Fruit fly (Drosophila melanogaster): ENCODE data around the gene CG9040.

CG9040 gene

DNA sequence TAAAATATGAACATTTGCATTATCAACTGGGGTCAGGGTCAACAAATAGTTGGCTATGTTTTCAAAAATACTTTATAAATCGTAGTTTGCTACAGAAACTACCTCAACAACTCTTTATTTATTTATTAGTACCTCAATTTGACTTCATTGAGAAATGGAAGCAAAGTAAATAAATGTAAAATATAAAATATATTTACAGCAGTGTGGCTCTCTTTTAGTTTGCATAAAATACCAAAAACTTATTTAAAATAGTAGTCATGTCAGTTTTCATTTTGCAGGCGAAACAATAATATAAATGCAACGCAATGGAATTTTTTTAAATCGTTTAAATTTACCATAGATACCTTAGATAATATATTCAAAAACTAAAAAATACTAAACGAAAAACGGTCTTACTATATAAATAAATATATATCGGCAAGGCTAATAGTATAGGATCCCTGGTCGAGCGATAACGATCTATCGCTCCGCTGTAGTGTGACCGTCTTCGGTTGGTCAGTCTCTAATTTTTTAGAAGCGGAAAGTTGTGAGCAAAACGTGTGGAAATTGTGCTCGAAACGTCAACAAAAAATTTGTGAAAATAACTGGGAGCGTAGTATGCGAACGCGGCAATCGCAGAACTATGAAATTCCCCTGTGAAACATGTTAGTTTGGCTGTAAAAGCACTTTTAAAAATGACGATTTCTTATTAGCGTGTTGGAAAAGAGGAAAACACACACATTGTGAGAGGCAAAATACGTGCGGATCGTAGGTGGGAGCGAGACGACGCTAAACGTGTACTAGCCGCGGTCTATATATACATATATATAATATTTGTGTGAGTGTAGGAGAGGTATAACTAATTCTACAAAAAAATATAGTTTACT is 14.2 kb downstream of the CG9040 start, which contains the start of the genes Nprl3 and upSET (continued):
- TF ChIP-seq Hand (GFP tag; optimal IDR thresholded peaks at IDR 0.05) = no peak
- peak; percentile 14 for TF ChIP-seq CG4424 (GFP tag; optimal IDR thresholded peaks at IDR 0.05)
- no peak for TF ChIP-seq sim (GFP tag; IDR thresholded peaks at IDR 0.05)
- no peak for TF ChIP-seq fu2 (GFP tag; optimal IDR thresholded peaks at IDR 0.05)
- TF ChIP-seq tap (tag; optimal IDR thresholded peaks at IDR 0.05) = no peak
- no peak for TF ChIP-seq CG3407 (GFP tag; optimal IDR thresholded peaks at IDR 0.05)
- TF ChIP-seq CG16779 (GFP tag; IDR thresholded peaks at IDR 0.05) = no peak
- no peak for TF ChIP-seq bcd (GFP tag; optimal IDR thresholded peaks at IDR 0.05)
- TF ChIP-seq Bteb2 (GFP tag; optimal IDR thresholded peaks at IDR 0.05) = no peak
- no peak for TF ChIP-seq az2 (GFP tag; optimal IDR thresholded peaks at IDR 0.05)
- peak; percentile 24; the same call in 1 of the 2 replicates for TF ChIP-seq MBD-R2 (GFP tag; IDR thresholded peaks at IDR 0.05)
- TF ChIP-seq Hmr (GFP tag; optimal IDR thresholded peaks at IDR 0.05) = peak; percentile 34
- no peak for TF ChIP-seq zf30C (GFP tag; optimal IDR thresholded peaks at IDR 0.05)
- no peak for TF ChIP-seq gt (GFP tag; IDR thresholded peaks at IDR 0.05)
- no peak for TF ChIP-seq odd (GFP tag; optimal IDR thresholded peaks at IDR 0.05)
- TF ChIP-seq CoRest (tag; optimal IDR thresholded peaks at IDR 0.05) = peak; percentile 52
- no peak for TF ChIP-seq CG30403 (GFP tag; optimal IDR thresholded peaks at IDR 0.05)
- TF ChIP-seq Oli (tag; optimal IDR thresholded peaks at IDR 0.05) = no peak
- TF ChIP-seq Mad (GFP tag; optimal IDR thresholded peaks at IDR 0.05) = no peak
- TF ChIP-seq ind (GFP tag; optimal IDR thresholded peaks at IDR 0.05) = no peak
- TF ChIP-seq CG7786 (GFP tag; optimal IDR thresholded peaks at IDR 0.05) = no peak
- no peak for TF ChIP-seq cwo (GFP tag; optimal IDR thresholded peaks at IDR 0.05)
- no peak for TF ChIP-seq pnt (GFP tag; optimal IDR thresholded peaks at IDR 0.05)
- TF ChIP-seq CrebB (tag; optimal IDR thresholded peaks at IDR 0.05) = no peak
- no peak for TF ChIP-seq CG7556 (GFP tag; optimal IDR thresholded peaks at IDR 0.05)
- TF ChIP-seq CG11093 (GFP tag; IDR thresholded peaks at IDR 0.05) = no peak
- TF ChIP-seq abd-A (tag; optimal IDR thresholded peaks at IDR 0.05) = no peak
- TF ChIP-seq bsh (GFP tag; optimal IDR thresholded peaks at IDR 0.05) = no peak
- no peak for TF ChIP-seq br (optimal IDR thresholded peaks at IDR 0.05)
- peak; percentile 80 for TF ChIP-seq hbn (GFP tag; IDR thresholded peaks at IDR 0.05; ENCODE audit: partially characterized antibody)
- TF ChIP-seq tio (GFP tag; optimal IDR thresholded peaks at IDR 0.05) = no peak
- TF ChIP-seq gsb (GFP tag; IDR thresholded peaks at IDR 0.05) = no peak
- no peak for TF ChIP-seq CG14014 (GFP tag; IDR thresholded peaks at IDR 0.05)
- TF ChIP-seq CG16813 (GFP tag; IDR thresholded peaks at IDR 0.05; ENCODE audit: partially characterized antibody) = peak; percentile 91
- no peak for TF ChIP-seq ash1 (GFP tag; optimal IDR thresholded peaks at IDR 0.05)
- peak; percentile 53 for TF ChIP-seq CG12659 (GFP tag; optimal IDR thresholded peaks at IDR 0.05)
- no peak for TF ChIP-seq CG4730 (GFP tag; IDR thresholded peaks at IDR 0.05)
- peak; percentile 77 for TF ChIP-seq CG7963 (GFP tag; IDR thresholded peaks at IDR 0.05; ENCODE audit: partially characterized antibody)
- TF ChIP-seq CG34224 (GFP tag; IDR thresholded peaks at IDR 0.05; ENCODE audit: partially characterized antibody) = peak; percentile 81
- TF ChIP-seq CG8388 (GFP tag; optimal IDR thresholded peaks at IDR 0.05) = no peak
- no peak for TF ChIP-seq zfh2 (GFP tag; optimal IDR thresholded peaks at IDR 0.05)
- TF ChIP-seq z (GFP tag; IDR thresholded peaks at IDR 0.05) = no peak
- TF ChIP-seq chinmo (GFP tag; IDR thresholded peaks at IDR 0.05; ENCODE audit: partially characterized antibody) = peak; percentile 71; the same call in 1 of the 4 replicates
- TF ChIP-seq CG2875 (GFP tag; optimal IDR thresholded peaks at IDR 0.05) = no peak
- TF ChIP-seq CG17802 (tag; optimal IDR thresholded peaks at IDR 0.05) = no peak
- TF ChIP-seq corto (GFP tag; optimal IDR thresholded peaks at IDR 0.05) = no peak
- TF ChIP-seq CG14050 (GFP tag; IDR thresholded peaks at IDR 0.05) = no peak
- no peak for TF ChIP-seq pb (GFP tag; optimal IDR thresholded peaks at IDR 0.05)
- peak; percentile 27 for TF ChIP-seq CG12391 (tag; optimal IDR thresholded peaks at IDR 0.05)
